Fruit fly (Drosophila melanogaster) whole organism, wandering third instar larva: ENCODE measurements around the gene CG33332.

ENCODE experiments used
- CG9705 ChIP-seq: fragments of 200-800 bp; sonication (Bioruptor generic); optimal IDR thresholded peaks from 2 replicates; lab custom pipeline; 2018; ENCODE audit warnings: missing biosample characterization, mild to moderate bottlenecking, missing genetic modification characterization
- CrebA ChIP-seq: fragments of 200-800 bp; sonication (Bioruptor generic); optimal IDR thresholded peaks from 2 replicates; lab custom pipeline; 2016; ENCODE audit warnings: missing biosample characterization, mild to moderate bottlenecking, missing genetic modification characterization, borderline replicate concordance
- Dfd ChIP-seq: fragments of >200 bp; optimal IDR thresholded peaks from 2 replicates; lab custom pipeline; 2017; ENCODE audit warnings: missing biosample characterization, missing genetic modification characterization
- Dif ChIP-seq: fragments of 200-275, 200-300 bp; sonication (Bioruptor generic); optimal IDR thresholded peaks from 2 replicates; lab custom pipeline; 2018; ENCODE audit warnings: missing biosample characterization, missing genetic modification characterization; ENCODE audit not compliant: partially characterized antibody
- GATAd ChIP-seq: sonication (Bioruptor generic); optimal IDR thresholded peaks from 2 replicates; lab custom pipeline; 2016; ENCODE audit warnings: missing biosample characterization, missing genetic modification characterization
- Hnf4 ChIP-seq: fragments of 200-800 bp; sonication (Bioruptor generic); optimal IDR thresholded peaks from 2 replicates; lab custom pipeline; 2016; ENCODE audit warnings: missing biosample characterization, mild to moderate bottlenecking, missing genetic modification characterization
- Hr83 ChIP-seq: fragments of 200-300 bp; sonication (Bioruptor generic); optimal IDR thresholded peaks from 2 replicates; lab custom pipeline; 2016; ENCODE audit warnings: missing biosample characterization, mild to moderate bottlenecking, missing genetic modification characterization, moderate library complexity; ENCODE audit not compliant: poor library complexity, severe bottlenecking
- Myc ChIP-seq: fragments of >200 bp; optimal IDR thresholded peaks from 2 replicates; lab custom pipeline; 2017
- N ChIP-seq: fragments of >200 bp; optimal IDR thresholded peaks from 2 replicates; lab custom pipeline; 2018; ENCODE audit warnings: missing biosample characterization, missing external identifiers, missing genetic modification characterization
- Rel ChIP-seq, 2 experiments: fragments of 200-800 bp; sonication (Bioruptor generic) in 1 of 2; optimal IDR thresholded peaks; 2 replicates in 1 of 2; 3 replicates in 1 of 2; lab custom pipeline; 2016 to 2019; ENCODE audit warnings: mild to moderate bottlenecking in 2 of 2, missing biosample characterization in 2 of 2, missing genetic modification characterization in 2 of 2, moderate library complexity in 1 of 2
- Sp1 ChIP-seq: fragments of 200-800 bp; sonication (Bioruptor generic); optimal IDR thresholded peaks from 3 replicates; lab custom pipeline; 2019; ENCODE audit warnings: missing biosample characterization, mild to moderate bottlenecking, missing genetic modification characterization, moderate library complexity
- Vsx2 ChIP-seq: fragments of 200-300, 225-300 bp; sonication (Bioruptor generic); optimal IDR thresholded peaks from 2 replicates; lab custom pipeline; 2018; ENCODE audit warnings: missing biosample characterization, missing genetic modification characterization; ENCODE audit not compliant: partially characterized antibody
- br ChIP-seq: fragments of 200-800 bp; sonication (Bioruptor generic); optimal IDR thresholded peaks from 2 replicates; lab custom pipeline; 2016; ENCODE audit warnings: missing biosample characterization, missing genetic modification characterization
- brk ChIP-seq: fragments of 200-800 bp; sonication (Bioruptor generic); optimal IDR thresholded peaks from 2 replicates; lab custom pipeline; 2016; ENCODE audit warnings: missing biosample characterization, mild to moderate bottlenecking, missing genetic modification characterization
- dl ChIP-seq, 2 experiments: fragments of 175-275, 200-275 bp in 1 of 2; fragments of 200-275 bp in 1 of 2; sonication (Bioruptor generic); optimal IDR thresholded peaks; lab custom pipeline; 2018; ENCODE audit warnings: mild to moderate bottlenecking in 2 of 2, missing biosample characterization in 2 of 2, missing genetic modification characterization in 2 of 2, moderate library complexity in 2 of 2; ENCODE audit not compliant: partially characterized antibody in 2 of 2, insufficient read depth in 1 of 2
- fru ChIP-seq: fragments of 200-800 bp; sonication (Bioruptor generic); optimal IDR thresholded peaks from 3 replicates; lab custom pipeline; 2016; ENCODE audit warnings: missing biosample characterization, mild to moderate bottlenecking, missing genetic modification characterization
- jim ChIP-seq: fragments of 175-275, 200-325 bp; sonication (Bioruptor generic); optimal IDR thresholded peaks from 2 replicates; lab custom pipeline; 2016; ENCODE audit warnings: missing biosample characterization, mild to moderate bottlenecking, missing genetic modification characterization
- lola ChIP-seq: fragments of >200 bp; optimal IDR thresholded peaks from 2 replicates; lab custom pipeline; 2017; ENCODE audit warnings: missing biosample characterization, missing genetic modification characterization
- pan ChIP-seq: fragments of >200 bp; optimal IDR thresholded peaks from 2 replicates; lab custom pipeline; 2017
- psq ChIP-seq: fragments of 200-800 bp; sonication (Bioruptor generic); optimal IDR thresholded peaks from 3 replicates; lab custom pipeline; 2017; ENCODE audit warnings: missing biosample characterization, mild to moderate bottlenecking, missing genetic modification characterization, moderate library complexity
- sage ChIP-seq: fragments of 200-800 bp; sonication (Bioruptor generic); optimal IDR thresholded peaks from 2 replicates; lab custom pipeline; 2016; ENCODE audit warnings: missing biosample characterization, mild to moderate bottlenecking, missing genetic modification characterization
- sv ChIP-seq: fragments of 200-800 bp; sonication (Bioruptor generic); optimal IDR thresholded peaks from 3 replicates; lab custom pipeline; 2016; ENCODE audit warnings: missing biosample characterization, missing genetic modification characterization
- tai ChIP-seq: sonication (Bioruptor generic); optimal IDR thresholded peaks from 2 replicates; lab custom pipeline; 2016; ENCODE audit warnings: missing biosample characterization, missing genetic modification characterization
- usp ChIP-seq: fragments of >200 bp; optimal IDR thresholded peaks from 2 replicates; lab custom pipeline; 2017; ENCODE audit warnings: missing biosample characterization, missing genetic modification characterization
- woc ChIP-seq: sonication (Bioruptor generic); optimal IDR thresholded peaks from 2 replicates; lab custom pipeline; 2016; ENCODE audit warnings: missing biosample characterization, mild to moderate bottlenecking, missing genetic modification characterization

Gene CG33332

dm6 chr3R:14864819-14865218, 21.4 kb upstream of the CG33332 start:
- TF ChIP-seq Rel (GFP tag; optimal IDR thresholded peaks at IDR 0.05; lab: Kevin White, UChicago) (no peak), Rel (tag; optimal IDR thresholded peaks at IDR 0.05; lab: Kevin White, UChicago) (no peak), sv (GFP tag; lab: Kevin White, UChicago) (no peak), Vsx2 (no peak), CG9705 (GFP tag; lab: Kevin White, UChicago) (no peak), Hr83 (no peak), lola (no peak), woc (GFP tag; lab: Kevin White, UChicago) (no peak)

- TF ChIP-seq GATAd (GFP tag; lab: Kevin White, UChicago) (no peak), pan (lab: Kevin White, UChicago) (no peak), N (GFP tag; lab: Kevin White, UChicago) (no peak), sv (GFP tag; lab: Kevin White, UChicago) (no peak), Sp1 (GFP tag; lab: Kevin White, UChicago) (no peak), br (GFP tag; lab: Kevin White, UChicago) (no peak), dl (GFP tag; optimal IDR thresholded peaks at IDR 0.05; lab: Kevin White, UChicago; ENCODE audit: insufficient read depth in 1 of 2, partially characterized antibody in 2 of 2) (no peak), fru (GFP tag; lab: Kevin White, UChicago) (no peak)
These were observed 12.9 kb upstream of the CG33332 start for dm6 chr3R:14873345-14873744.

- TF ChIP-seq fru (GFP tag; lab: Kevin White, UChicago): no peak
- TF ChIP-seq sv (GFP tag; lab: Kevin White, UChicago): peak; percentile 27
- TF ChIP-seq, all 38 proteins: peak for 1
These were observed 10.8 kb upstream of the CG33332 start, which contains the start of gene btsz for dm6 chr3R:14875274-14875964. TSS of gene btsz (minus strand) at chr3R:14875488.

dm6 chr3R:14875965-14876331, 10.3 kb upstream of the CG33332 start:
- no peak for TF ChIP-seq pan (lab: Kevin White, UChicago)
- no peak for TF ChIP-seq Dfd (GFP tag; lab: Kevin White, UChicago)
- TF ChIP-seq GATAd (GFP tag; lab: Kevin White, UChicago): no peak
- TF ChIP-seq Vsx2: no peak
- no peak for TF ChIP-seq Myc
- no peak for TF ChIP-seq jim (GFP tag; lab: Kevin White, UChicago)
- no peak for TF ChIP-seq usp (GFP tag; lab: Kevin White, UChicago)
- no peak for TF ChIP-seq Hr83
- no peak for TF ChIP-seq tai (GFP tag; lab: Kevin White, UChicago)
- no peak for TF ChIP-seq Rel (GFP tag; optimal IDR thresholded peaks at IDR 0.05; lab: Kevin White, UChicago)
- TF ChIP-seq Rel (tag; optimal IDR thresholded peaks at IDR 0.05; lab: Kevin White, UChicago): no peak
- TF ChIP-seq woc (GFP tag; lab: Kevin White, UChicago): no peak
- no peak for TF ChIP-seq dl (GFP tag; optimal IDR thresholded peaks at IDR 0.05; lab: Kevin White, UChicago; ENCODE audit: insufficient read depth in 1 of 2, partially characterized antibody in 2 of 2)
- TF ChIP-seq brk (GFP tag; lab: Kevin White, UChicago): no peak

DNA sequence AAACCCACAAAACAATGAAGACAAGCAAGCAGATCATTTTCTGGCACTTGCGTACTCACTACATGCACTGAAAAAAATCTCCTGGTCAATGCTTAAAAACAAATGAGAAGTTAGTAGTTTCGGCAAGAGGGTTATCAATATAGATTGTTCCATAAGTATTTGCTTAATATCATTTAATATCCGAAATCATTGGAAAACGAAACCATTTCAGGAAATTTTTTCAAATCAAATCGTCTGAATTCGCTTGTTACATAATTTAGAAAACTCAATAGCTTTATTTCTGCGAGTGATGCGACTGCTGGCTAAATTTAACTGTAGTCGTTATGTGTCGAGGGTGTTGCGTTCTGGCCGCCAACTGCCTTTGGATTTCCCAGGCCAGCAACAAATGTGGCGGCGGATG, 8.1 kb upstream of the CG33332 start:
- TF ChIP-seq tai (GFP tag; lab: Kevin White, UChicago): no peak
- TF ChIP-seq fru (GFP tag; lab: Kevin White, UChicago): no peak
- no peak for TF ChIP-seq Hnf4 (GFP tag; lab: Kevin White, UChicago)
- no peak for TF ChIP-seq Hr83
- TF ChIP-seq Sp1 (GFP tag; lab: Kevin White, UChicago): no peak
- TF ChIP-seq sage (GFP tag; lab: Kevin White, UChicago): no peak
- TF ChIP-seq Dif (GFP tag; lab: Kevin White, UChicago): no peak
- TF ChIP-seq lola: no peak
- no peak for TF ChIP-seq CrebA (GFP tag; lab: Kevin White, UChicago)
- TF ChIP-seq jim (GFP tag; lab: Kevin White, UChicago): no peak

DNA sequence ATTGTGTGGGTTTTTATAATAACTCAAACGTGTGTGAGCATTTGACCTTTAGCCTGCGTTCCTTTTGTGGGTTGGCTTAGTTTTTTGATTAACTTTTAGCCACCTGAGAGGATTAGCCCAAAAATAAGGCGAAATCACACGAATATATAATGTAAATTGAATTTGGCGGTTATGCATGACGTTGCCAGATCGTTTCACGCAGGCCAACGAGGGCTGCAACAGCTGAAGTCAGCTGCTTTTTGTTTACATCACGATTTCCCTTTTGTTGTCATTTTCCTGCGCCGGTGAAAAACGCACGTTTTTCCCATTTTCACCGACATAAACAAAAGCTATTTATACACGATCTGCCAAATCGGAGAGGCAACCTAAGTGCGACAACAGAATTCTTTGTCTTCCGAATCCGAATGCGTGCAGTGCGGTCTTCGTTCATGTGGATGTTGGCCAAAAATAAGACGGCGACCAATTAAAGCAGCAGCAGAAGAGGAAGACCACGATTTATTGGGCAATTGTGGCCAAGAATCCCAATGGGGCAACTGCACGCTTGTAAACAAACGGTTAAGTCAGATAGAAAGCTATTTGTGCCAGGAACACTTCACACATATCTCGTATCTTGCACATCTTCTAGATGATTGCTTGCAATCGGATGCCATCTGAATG, 6.9 kb upstream of the CG33332 start, which contains the start of gene CG3631:
TSS of gene CG3631 (plus strand) at position 251 of the 657 bp plus-strand sequence.
- TF ChIP-seq dl (GFP tag; optimal IDR thresholded peaks at IDR 0.05; lab: Kevin White, UChicago; ENCODE audit: insufficient read depth in 1 of 2, partially characterized antibody in 2 of 2) (no peak), brk (GFP tag; lab: Kevin White, UChicago) (no peak), psq (GFP tag; lab: Kevin White, UChicago) (peak; percentile 69)
